In the genomic region with DNA sequence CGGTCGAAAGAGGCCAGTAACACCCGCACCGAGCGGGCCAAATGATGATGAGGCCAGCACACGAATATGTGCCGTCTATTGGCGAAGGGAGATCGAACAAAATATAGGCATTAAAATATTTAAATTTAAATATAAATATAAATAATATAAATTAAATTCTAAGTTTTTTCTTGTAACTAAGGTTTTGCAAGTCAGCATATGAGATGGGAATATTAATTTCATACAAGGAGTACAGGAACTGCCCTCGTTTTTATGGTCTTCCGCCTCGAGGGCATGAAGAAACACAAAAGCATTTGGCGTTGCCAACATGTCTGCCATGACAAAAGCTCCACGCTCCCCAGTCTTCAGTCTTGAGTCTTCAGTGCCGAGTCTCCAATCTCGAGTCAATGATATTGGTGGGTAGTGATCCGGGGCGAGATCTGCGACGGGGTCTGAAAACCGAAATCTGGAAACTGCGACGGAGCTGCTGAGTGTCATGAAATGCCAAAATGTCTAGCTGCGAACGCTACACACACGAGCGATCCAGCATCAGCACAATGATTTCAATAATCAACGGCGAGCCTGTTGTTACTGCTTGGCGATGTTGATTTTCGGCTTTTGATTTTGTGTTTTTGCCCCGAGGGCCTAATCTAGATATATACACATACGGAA, we compare ENCODE assay signal across 1 fruit fly cellular context.
TF ChIP-seq lines count a peak whose summit lies in the region.

No protein-coding gene starts in this region.

TF ChIP-seq in whole organism, embryonic, 481 proteins besides CTCF, POLR2A, EP300 and RAD21 (continued from another document):
- TF ChIP-seq CG6654 (GFP tag; optimal IDR thresholded peaks at IDR 0.05; lab: Kevin White, UChicago) (no peak), CG6683 (GFP tag; optimal IDR thresholded peaks at IDR 0.05; lab: Kevin White, UChicago) (no peak), CG7839 (tag; optimal IDR thresholded peaks at IDR 0.05; lab: Kevin White, UChicago) (peak; percentile 54), dimm (GFP tag; IDR thresholded peaks at IDR 0.05; lab: Robert Waterston, UW) (peak; percentile 47; the same call in 1 of the 2 replicates), Med (GFP tag; lab: Kevin White, UChicago) (peak; percentile 32), kni (GFP tag; optimal IDR thresholded peaks at IDR 0.05; lab: Kevin White, UChicago) (no peak), eve (GFP tag; optimal IDR thresholded peaks at IDR 0.05; lab: Kevin White, UChicago) (no peak), CG7372 (GFP tag; IDR thresholded peaks at IDR 0.05; lab: Robert Waterston, UW) (0 out of 2 replicates have a peak, but pooled peaks have one; percentile 16), Side (GFP tag; optimal IDR thresholded peaks at IDR 0.05; lab: Kevin White, UChicago) (no peak), NC2β (GFP tag; optimal IDR thresholded peaks at IDR 0.05; lab: Kevin White, UChicago) (no peak), CG13296 (GFP tag; optimal IDR thresholded peaks at IDR 0.05; lab: Kevin White, UChicago) (peak; percentile 39), HLH4C (GFP tag; IDR thresholded peaks at IDR 0.05; lab: Robert Waterston, UW; ENCODE audit: partially characterized antibody) (no peak), row (GFP tag; IDR thresholded peaks at IDR 0.05; lab: Robert Waterston, UW) (peak; percentile 63), Scr (GFP tag; IDR thresholded peaks at IDR 0.05; lab: Robert Waterston, UW; ENCODE audit: partially characterized antibody) (no peak), Ptx1 (GFP tag; IDR thresholded peaks at IDR 0.05; lab: Robert Waterston, UW) (peak; percentile 59), Abd-B (GFP tag; optimal IDR thresholded peaks at IDR 0.05; lab: Kevin White, UChicago) (no peak), CG4730 (GFP tag; IDR thresholded peaks at IDR 0.05; lab: Robert Waterston, UW) (peak; percentile 58), dysf (GFP tag; IDR thresholded peaks at IDR 0.05; lab: Robert Waterston, UW) (peak; percentile 66; the same call in 2 of the 3 replicates), CG18599 (GFP tag; optimal IDR thresholded peaks at IDR 0.05; lab: Kevin White, UChicago) (peak; percentile 56), unpg (GFP tag; optimal IDR thresholded peaks at IDR 0.05; lab: Kevin White, UChicago) (peak; percentile 21), CG3847 (GFP tag; IDR thresholded peaks at IDR 0.05; lab: Robert Waterston, UW) (peak; percentile 40), CG17385 (GFP tag; optimal IDR thresholded peaks at IDR 0.05; lab: Kevin White, UChicago) (peak; percentile 16), CG14667 (GFP tag; IDR thresholded peaks at IDR 0.05; lab: Robert Waterston, UW) (peak; percentile 15; the same call in 1 of the 2 replicates), ase (GFP tag; IDR thresholded peaks at IDR 0.05; lab: Robert Waterston, UW) (peak; percentile 41; the same call in 2 of the 3 replicates), otp (GFP tag; IDR thresholded peaks at IDR 0.05; lab: Robert Waterston, UW) (peak; percentile 26; the same call in 1 of the 3 replicates)
